Fruit fly (Drosophila melanogaster): ENCODE results near the gene RtGEF.
A peak's percentile ranks its signal among the peaks of the same experiment; 100 is the strongest.

Gene RtGEF

DNA sequence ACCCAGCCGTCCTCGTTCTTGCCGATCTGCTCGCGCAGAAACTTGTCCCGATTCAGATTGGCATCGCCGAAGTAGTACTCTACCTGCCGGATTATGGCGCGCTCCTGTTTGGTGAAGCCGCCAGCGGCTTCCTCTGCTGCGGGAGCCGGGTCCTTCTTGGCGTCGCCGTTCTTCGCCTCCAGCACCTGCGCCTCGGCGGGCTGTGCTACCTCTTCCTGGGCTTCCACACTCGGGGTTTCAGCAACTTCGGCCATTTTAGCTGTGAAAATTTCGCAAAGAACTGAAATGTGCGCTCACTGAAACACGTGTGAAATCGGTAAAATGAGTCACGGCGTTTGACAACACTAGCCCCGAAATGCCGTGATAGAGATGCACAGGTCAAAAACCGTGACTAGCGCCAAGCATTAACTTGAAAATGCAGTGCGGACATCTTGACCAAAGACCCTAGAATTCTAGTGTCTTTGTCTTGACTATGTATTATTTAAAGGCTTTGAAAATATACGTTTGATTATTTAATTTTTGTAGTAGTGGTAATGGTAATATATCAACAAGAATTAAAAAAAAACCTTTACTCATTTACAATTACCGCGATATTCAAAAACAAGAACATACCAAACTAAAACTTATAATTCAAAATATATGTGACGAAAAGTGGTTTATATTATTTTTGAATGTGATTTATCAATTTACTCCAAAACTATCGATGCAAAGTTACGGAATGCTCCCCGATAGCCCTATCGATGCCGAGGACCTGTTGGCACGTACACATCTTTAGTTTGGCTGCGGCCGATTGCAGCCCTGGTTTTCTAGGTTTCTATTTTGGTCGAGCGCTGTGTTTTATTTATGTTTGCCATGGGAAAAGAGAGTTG, at the start of gene RtGEF, which contains the start of gene La (continued):
- TF ChIP-seq CG8290 (GFP tag; optimal IDR thresholded peaks at IDR 0.05) (peak; percentile 65), CG8290 (tag; optimal IDR thresholded peaks at IDR 0.05) (peak; percentile 54 to 73), jumu (GFP tag; optimal IDR thresholded peaks at IDR 0.05) (peak; percentile 74), CG10209 (GFP tag; optimal IDR thresholded peaks at IDR 0.05) (peak; percentile 1), Taf1 (GFP tag; IDR thresholded peaks at IDR 0.05) (no peak), CG18599 (GFP tag; optimal IDR thresholded peaks at IDR 0.05) (peak; percentile 38), NC2β (GFP tag; optimal IDR thresholded peaks at IDR 0.05) (no peak), CG9797 (GFP tag; optimal IDR thresholded peaks at IDR 0.05) (peak; percentile 19), CG11247 (GFP tag; IDR thresholded peaks at IDR 0.05) (peak; percentile 43; the same call in 1 of the 2 replicates), CG4854 (GFP tag; optimal IDR thresholded peaks at IDR 0.05) (peak; percentile 21), CG4730 (GFP tag; IDR thresholded peaks at IDR 0.05) (no peak), tgo (GFP tag; IDR thresholded peaks at IDR 0.05) (no peak), CG14014 (GFP tag; IDR thresholded peaks at IDR 0.05) (no peak), ara (GFP tag; IDR thresholded peaks at IDR 0.05) (no peak; the same call in 1 of the 2 replicates), CG12942 (GFP tag; optimal IDR thresholded peaks at IDR 0.05) (peak; percentile 36), hkb (optimal IDR thresholded peaks at IDR 0.05) (no peak), hkb (GFP tag; IDR thresholded peaks at IDR 0.05) (no peak), CG10565 (GFP tag; optimal IDR thresholded peaks at IDR 0.05) (no peak), CG14441 (GFP tag; IDR thresholded peaks at IDR 0.05) (no peak), CG8944 (GFP tag; optimal IDR thresholded peaks at IDR 0.05) (peak; percentile 47), zfh1 (GFP tag; IDR thresholded peaks at IDR 0.05) (peak; percentile 33; the same call in 1 of the 3 replicates), Abd-B (GFP tag; optimal IDR thresholded peaks at IDR 0.05) (peak; percentile 42), chn (GFP tag; optimal IDR thresholded peaks at IDR 0.05) (peak; percentile 32), CG34224 (GFP tag; IDR thresholded peaks at IDR 0.05; ENCODE audit: partially characterized antibody) (peak; percentile 88), Chrac-16 (GFP tag; optimal IDR thresholded peaks at IDR 0.05) (peak; percentile 37), Oli (tag; optimal IDR thresholded peaks at IDR 0.05) (no peak), Sin3A (optimal IDR thresholded peaks at IDR 0.05) (peak; percentile 95), MBD-R2 (GFP tag; IDR thresholded peaks at IDR 0.05) (peak; percentile 53), Antp (GFP tag; optimal IDR thresholded peaks at IDR 0.05) (no peak), cwo (GFP tag; optimal IDR thresholded peaks at IDR 0.05) (peak; percentile 75), CG6175 (GFP tag; IDR thresholded peaks at IDR 0.05) (peak; percentile 19; the same call in 1 of the 3 replicates), CG15514 (GFP tag; optimal IDR thresholded peaks at IDR 0.05) (peak; percentile 26), Scr (GFP tag; IDR thresholded peaks at IDR 0.05; ENCODE audit: partially characterized antibody) (peak; percentile 95), C15 (GFP tag; IDR thresholded peaks at IDR 0.05) (no peak), CG15011 (GFP tag; optimal IDR thresholded peaks at IDR 0.05) (peak; percentile 17), ttk (GFP tag; IDR thresholded peaks at IDR 0.05) (no peak), tll (GFP tag; optimal IDR thresholded peaks at IDR 0.05) (peak in 1 of 2 experiments; percentile 81), stwl (tag; optimal IDR thresholded peaks at IDR 0.05) (peak; percentile 20), dan (GFP tag; IDR thresholded peaks at IDR 0.05) (no peak), CG13123 (GFP tag; optimal IDR thresholded peaks at IDR 0.05) (no peak), HLH4C (GFP tag; IDR thresholded peaks at IDR 0.05; ENCODE audit: partially characterized antibody) (peak; percentile 90), CG12769 (tag; optimal IDR thresholded peaks at IDR 0.05) (no peak), ind (GFP tag; optimal IDR thresholded peaks at IDR 0.05) (peak; percentile 62), lbe (GFP tag; optimal IDR thresholded peaks at IDR 0.05) (peak; percentile 32), Fer3 (tag; optimal IDR thresholded peaks at IDR 0.05) (peak; percentile 24), CG6854 (GFP tag; optimal IDR thresholded peaks at IDR 0.05) (no peak), lilli (GFP tag; optimal IDR thresholded peaks at IDR 0.05) (peak; percentile 78), Dad (GFP tag; optimal IDR thresholded peaks at IDR 0.05) (peak; percentile 12), CG10267 (tag; optimal IDR thresholded peaks at IDR 0.05) (peak; percentile 93)
